Fruit fly (Drosophila melanogaster): ENCODE measurements around the gene nan.

DNA sequence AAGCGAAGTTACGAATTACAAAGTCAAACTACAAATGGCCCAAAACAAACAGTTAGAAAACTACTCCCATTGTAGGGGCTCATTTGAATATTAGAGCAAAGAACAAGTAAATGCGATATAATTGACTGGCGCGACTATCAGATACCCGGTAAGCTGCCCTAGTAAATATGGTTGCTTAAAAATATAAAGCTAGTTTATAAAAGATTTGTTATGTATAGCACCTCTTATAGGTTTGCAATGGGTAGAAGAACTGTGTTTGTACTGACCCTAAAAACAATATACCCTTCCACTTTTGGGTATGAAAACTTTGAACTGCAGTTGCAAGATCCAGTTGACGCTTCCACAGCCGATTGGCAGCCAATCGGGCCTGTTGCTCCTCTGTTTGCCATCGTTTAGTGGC lies 23.2 kb downstream of the nan start:
- TF ChIP-seq CG34367 (tag; optimal IDR thresholded peaks at IDR 0.05) (no peak), CG17806 (tag; optimal IDR thresholded peaks at IDR 0.05) (no peak), CG10348 (GFP tag; IDR thresholded peaks at IDR 0.05) (no peak), fd96Ca (GFP tag; IDR thresholded peaks at IDR 0.05) (no peak)
